Worm (Caenorhabditis elegans) whole organism, L4 larva: ENCODE data around the gene F20H11.4.
A peak's percentile ranks its signal among the peaks of the same experiment; 100 is the strongest.

Source experiments
- Y105C5A.15 ChIP-seq: fragments of 200-800 bp; sonication (Bioruptor generic); IDR thresholded peaks from 2 replicates; pipeline ENCODE4 v1.3.6; 2022; ENCODE audit warnings: missing genetic modification characterization, missing compliant biosample characterization
- Y5F2A.4 ChIP-seq: fragments of 200-800 bp; sonication (Bioruptor generic); optimal IDR thresholded peaks from 2 replicates; lab custom pipeline; 2018; ENCODE audit warnings: mild to moderate bottlenecking, missing genetic modification characterization, missing compliant biosample characterization
- ama-1 ChIP-seq: fragments of 150-350 bp; optimal IDR thresholded peaks from 2 replicates; lab custom pipeline; 2014; ENCODE audit warnings: inconsistent platforms, mixed read lengths
- jun-1 ChIP-seq: fragments of 150-350 bp; optimal IDR thresholded peaks from 2 replicates; lab custom pipeline; 2014; ENCODE audit warnings: missing biosample characterization, missing genetic modification reagents, missing genetic modification characterization
- mxl-2 ChIP-seq: fragments of 200-800 bp; sonication (Bioruptor generic); conservative IDR thresholded peaks from 2 replicates; pipeline ENCODE4 v1.3.6; 2022; ENCODE audit warnings: missing genetic modification reagents, missing genetic modification characterization, missing compliant biosample characterization
- nhr-10 ChIP-seq: fragments of 150-350 bp; optimal IDR thresholded peaks from 2 replicates; lab custom pipeline; 2014; ENCODE audit warnings: missing biosample characterization, missing genetic modification characterization
- nhr-11 ChIP-seq: fragments of 150-350 bp; optimal IDR thresholded peaks from 2 replicates; lab custom pipeline; 2014; ENCODE audit warnings: missing biosample characterization, missing genetic modification characterization
- pqm-1 ChIP-seq: sonication (generic microtip); optimal IDR thresholded peaks from 2 replicates; lab custom pipeline; 2017; ENCODE audit warnings: missing biosample characterization, missing genetic modification characterization
- skn-1 ChIP-seq: fragments of 150-350 bp; optimal IDR thresholded peaks from 2 replicates; lab custom pipeline; 2014; ENCODE audit warnings: missing biosample characterization, missing genetic modification characterization
- unc-62 ChIP-seq, 3 experiments: fragments of 150-350 bp in 1 of 3; sonication (generic microtip); optimal IDR thresholded peaks in 2 of 3; peaks in 1 of 3; 1 replicate in 1 of 3; 2 replicates in 2 of 3; lab custom pipeline; 2014 to 2017; ENCODE audit warnings: missing biosample characterization in 3 of 3, missing genetic modification characterization in 3 of 3, missing genetic modification reagents in 3 of 3, missing genotype in 1 of 3
- zag-1 ChIP-seq: fragments of 150-350 bp; optimal IDR thresholded peaks from 2 replicates; lab custom pipeline; 2014; ENCODE audit warnings: missing biosample characterization, missing genetic modification characterization
- ztf-11 ChIP-seq: fragments of 150-350 bp; optimal IDR thresholded peaks from 2 replicates; lab custom pipeline; 2014; ENCODE audit warnings: missing biosample characterization, missing genetic modification characterization

DNA sequence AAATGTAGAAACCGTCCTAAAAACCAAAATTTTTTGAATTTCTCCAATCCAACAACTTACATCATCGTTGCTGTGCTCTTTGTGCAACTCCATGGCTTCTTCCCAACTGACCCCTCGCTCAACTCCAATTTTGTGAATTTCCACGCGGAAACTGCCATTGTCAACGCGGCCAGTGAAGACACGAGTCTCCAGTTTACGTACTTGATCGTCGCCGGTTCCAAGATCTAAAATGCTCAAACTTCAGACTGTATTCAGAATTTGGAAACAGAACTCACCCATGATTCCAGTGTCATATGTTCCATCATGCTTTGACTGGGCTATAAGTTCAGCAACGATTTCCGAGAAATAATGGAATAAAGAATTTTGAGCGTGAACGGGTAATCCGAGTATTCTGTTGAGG lies 14.4 kb upstream of the F20H11.4 start:
- TF ChIP-seq pqm-1 = no peak
- no peak for TF ChIP-seq Y5F2A.4 (GFP tag; lab: Kevin White, UChicago)
- no peak for TF ChIP-seq Y105C5A.15 (GFP tag; lab: Robert Waterston, UW)
- TF ChIP-seq jun-1 (tag; lab: Kevin White, UChicago) = no peak
- no peak for TF ChIP-seq nhr-10 (tag; lab: Kevin White, UChicago)
- no peak for TF ChIP-seq ztf-11 (tag; lab: Kevin White, UChicago)
- TF ChIP-seq skn-1 (tag; lab: Kevin White, UChicago) = no peak
- no peak for TF ChIP-seq mxl-2 (GFP tag; lab: Robert Waterston, UW)
- TF ChIP-seq ama-1 (lab: Kevin White, UChicago) = no peak
- no peak for TF ChIP-seq nhr-11 (tag; lab: Kevin White, UChicago)
- TF ChIP-seq zag-1 (tag; lab: Kevin White, UChicago) = no peak
- TF ChIP-seq unc-62 (GFP tag; optimal IDR thresholded peaks at IDR 0.05 in 1 of 2; lab: Kevin White, UChicago) = peak in 1 of 2 experiments; percentile 71
- no peak for TF ChIP-seq unc-62 (tag; optimal IDR thresholded peaks at IDR 0.05; lab: Kevin White, UChicago)
